Worm (Caenorhabditis elegans) whole organism, L1 larva: ENCODE data around the gene sre-18.

Experiments
- ama-1 ChIP-seq: fragments of 150-350 bp; optimal IDR thresholded peaks from 2 replicates; lab custom pipeline; 2014
- dpl-1 ChIP-seq, 3 experiments: fragments of 150-350 bp in 2 of 3; sonication (generic microtip) in 1 of 3; optimal IDR thresholded peaks; 2 replicates each; lab custom pipeline; 2014 to 2017; ENCODE audit warnings: missing biosample characterization in 3 of 3, missing genetic modification characterization in 3 of 3, missing genetic modification reagents in 3 of 3
- egl-27 ChIP-seq, 2 experiments: fragments of 150-350 bp in 1 of 2; sonication (generic microtip); optimal IDR thresholded peaks; 3 replicates each; lab custom pipeline; 2017 to 2018; ENCODE audit warnings: missing biosample characterization in 2 of 2, missing genetic modification characterization in 2 of 2, missing genetic modification reagents in 2 of 2
- fkh-10 ChIP-seq: sonication (generic microtip); optimal IDR thresholded peaks from 2 replicates; lab custom pipeline; 2017; ENCODE audit warnings: missing biosample characterization, missing genetic modification reagents, missing genetic modification characterization
- lsy-2 ChIP-seq, 2 experiments: fragments of 150-350 bp; optimal IDR thresholded peaks; 2 replicates each; lab custom pipeline; 2014; ENCODE audit warnings: missing biosample characterization in 2 of 2, missing genetic modification characterization in 2 of 2
- mdl-1 ChIP-seq, 2 experiments: fragments of 150-350 bp; optimal IDR thresholded peaks; 2 replicates each; lab custom pipeline; 2014 to 2017; ENCODE audit warnings: missing biosample characterization in 2 of 2, missing genetic modification characterization in 2 of 2, inconsistent platforms in 1 of 2
- mep-1 ChIP-seq: fragments of 150-350 bp; optimal IDR thresholded peaks from 2 replicates; lab custom pipeline; 2014; ENCODE audit warnings: missing biosample characterization, missing genetic modification characterization
- nhr-12 ChIP-seq: sonication (generic microtip); optimal IDR thresholded peaks from 2 replicates; lab custom pipeline; 2017; ENCODE audit warnings: missing biosample characterization, missing genetic modification characterization
- snpc-4 ChIP-seq: fragments of 150-350 bp; optimal IDR thresholded peaks from 2 replicates; lab custom pipeline; 2014; ENCODE audit warnings: missing biosample characterization, missing genetic modification characterization
- snu-23 ChIP-seq: sonication (generic microtip); optimal IDR thresholded peaks from 2 replicates; lab custom pipeline; 2016; ENCODE audit warnings: missing genetic modification characterization, missing compliant biosample characterization
- unc-62 ChIP-seq: fragments of 150-350 bp; optimal IDR thresholded peaks from 2 replicates; lab custom pipeline; 2014; ENCODE audit warnings: missing biosample characterization, missing genetic modification reagents, missing genetic modification characterization

- TF ChIP-seq nhr-12 (tag; lab: Kevin White, UChicago) (no peak), snpc-4 (tag; lab: Kevin White, UChicago) (no peak), mep-1 (tag; lab: Kevin White, UChicago) (no peak), ama-1 (lab: Kevin White, UChicago) (no peak), lsy-2 (tag; optimal IDR thresholded peaks at IDR 0.05; lab: Kevin White, UChicago) (no peak), unc-62 (GFP tag; lab: Kevin White, UChicago) (no peak), dpl-1 (GFP tag; optimal IDR thresholded peaks at IDR 0.05; lab: Kevin White, UChicago) (no peak), fkh-10 (no peak), mdl-1 (tag; optimal IDR thresholded peaks at IDR 0.05; lab: Kevin White, UChicago) (no peak), snu-23 (GFP tag; lab: Kevin White, UChicago) (no peak), egl-27 (tag; optimal IDR thresholded peaks at IDR 0.05; lab: Kevin White, UChicago) (no peak)
These were observed 18.3 kb downstream of the sre-18 start for ce11 chrIV:12211292-12211691.
